Worm (Caenorhabditis elegans) whole organism, L4 larva: ENCODE measurements around the gene fbxa-78.

Experiments
- egl-27 ChIP-seq: sonication (generic microtip); optimal IDR thresholded peaks from 3 replicates; lab custom pipeline; 2017; ENCODE audit warnings: missing biosample characterization, missing genetic modification reagents, missing genetic modification characterization
- nhr-48 ChIP-seq: sonication (generic microtip); optimal IDR thresholded peaks from 2 replicates; lab custom pipeline; 2016; ENCODE audit warnings: mild to moderate bottlenecking, missing genetic modification characterization, missing compliant biosample characterization

ce11 chrIII:1229510-1229909 lies 28.7 kb downstream of the fbxa-78 start:
- TF ChIP-seq nhr-48 (tag; lab: Kevin White, UChicago) (no peak), egl-27 (no peak)
